Fruit fly (Drosophila melanogaster): ENCODE data around the gene GluRIIB.

The GluRIIB gene

DNA sequence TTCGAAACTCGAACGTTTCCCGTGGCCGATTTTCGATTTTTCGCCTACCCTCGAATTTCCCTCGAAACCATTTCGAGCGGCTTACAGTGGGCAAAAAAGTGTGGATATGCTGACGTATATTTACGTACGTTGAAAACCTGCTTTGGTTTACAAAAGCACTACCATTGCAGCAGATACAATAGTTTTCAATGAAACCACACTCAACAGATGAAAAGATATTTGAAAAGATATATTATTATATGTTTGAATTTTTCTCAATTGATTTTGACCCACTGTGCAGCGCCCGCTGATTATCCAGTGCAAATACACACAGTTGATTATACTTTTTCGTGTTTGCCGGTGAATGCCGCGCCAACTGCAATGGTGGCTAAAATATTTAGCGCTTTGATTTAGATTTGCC, 51.0 kb downstream of the GluRIIB start (continued):
- TF ChIP-seq dmrt99B (tag; optimal IDR thresholded peaks at IDR 0.05) (peak; percentile 67), H2.0 (GFP tag; IDR thresholded peaks at IDR 0.05) (no peak), CG11695 (GFP tag; IDR thresholded peaks at IDR 0.05) (no peak), CG17186 (GFP tag; optimal IDR thresholded peaks at IDR 0.05) (no peak), al (GFP tag; IDR thresholded peaks at IDR 0.05) (no peak), mirr (GFP tag; optimal IDR thresholded peaks at IDR 0.05) (no peak), CG8089 (GFP tag; optimal IDR thresholded peaks at IDR 0.05) (no peak), CG42726 (GFP tag; IDR thresholded peaks at IDR 0.05; ENCODE audit: partially characterized antibody) (no peak), CG17829 (tag; optimal IDR thresholded peaks at IDR 0.05) (no peak), Ets97D (GFP tag; optimal IDR thresholded peaks at IDR 0.05) (no peak), CG17612 (GFP tag; IDR thresholded peaks at IDR 0.05) (no peak), Hr51 (GFP tag; optimal IDR thresholded peaks at IDR 0.05) (peak in 1 of 2 experiments; percentile 62), dmrt11E (tag; optimal IDR thresholded peaks at IDR 0.05) (peak; percentile 47), CG2889 (GFP tag; IDR thresholded peaks at IDR 0.05) (no peak), BtbVII (GFP tag; optimal IDR thresholded peaks at IDR 0.05) (no peak), CG8924 (tag; optimal IDR thresholded peaks at IDR 0.05) (peak; percentile 37), Neu2 (GFP tag; optimal IDR thresholded peaks at IDR 0.05; ENCODE audit: borderline replicate concordance) (no peak), Mes4 (GFP tag; optimal IDR thresholded peaks at IDR 0.05) (no peak), CG8290 (GFP tag; optimal IDR thresholded peaks at IDR 0.05) (no peak), CG8290 (tag; optimal IDR thresholded peaks at IDR 0.05) (no peak), fd3F (GFP tag; optimal IDR thresholded peaks at IDR 0.05) (no peak), nmo (GFP tag; optimal IDR thresholded peaks at IDR 0.05) (peak; percentile 28), Oli (tag; optimal IDR thresholded peaks at IDR 0.05) (peak; percentile 54), insv (GFP tag; optimal IDR thresholded peaks at IDR 0.05) (no peak), ab (GFP tag; optimal IDR thresholded peaks at IDR 0.05) (no peak), wdn (GFP tag; IDR thresholded peaks at IDR 0.05) (no peak), zfh1 (GFP tag; IDR thresholded peaks at IDR 0.05) (peak; percentile 58; the same call in 1 of the 3 replicates), Aef1 (GFP tag; IDR thresholded peaks at IDR 0.05) (no peak), Gug (GFP tag; IDR thresholded peaks at IDR 0.05) (no peak), CG32532 (GFP tag; IDR thresholded peaks at IDR 0.05) (peak; percentile 8; the same call in 1 of the 2 replicates), exex (tag; optimal IDR thresholded peaks at IDR 0.05) (no peak), HLH54F (GFP tag; optimal IDR thresholded peaks at IDR 0.05) (no peak), oc (tag; optimal IDR thresholded peaks at IDR 0.05) (peak; percentile 15), Atf6 (GFP tag; IDR thresholded peaks at IDR 0.05) (no peak), zf30C (GFP tag; optimal IDR thresholded peaks at IDR 0.05) (no peak), B-H2 (GFP tag; optimal IDR thresholded peaks at IDR 0.05) (no peak), sug (tag; optimal IDR thresholded peaks at IDR 0.05) (no peak), slou (GFP tag; optimal IDR thresholded peaks at IDR 0.05) (peak; percentile 33), ERR (GFP tag; optimal IDR thresholded peaks at IDR 0.05) (no peak), CG6272 (GFP tag; IDR thresholded peaks at IDR 0.05) (no peak), vvl (GFP tag; IDR thresholded peaks at IDR 0.05) (0 out of 2 replicates have a peak, but pooled peaks have one; percentile 36), crc (GFP tag; optimal IDR thresholded peaks at IDR 0.05) (no peak), sim (GFP tag; IDR thresholded peaks at IDR 0.05) (no peak), HLHmδ (GFP tag; optimal IDR thresholded peaks at IDR 0.05) (no peak), CG10366 (GFP tag; IDR thresholded peaks at IDR 0.05) (no peak), pum (GFP tag; optimal IDR thresholded peaks at IDR 0.05) (no peak), stc (GFP tag; IDR thresholded peaks at IDR 0.05) (no peak), B-H1 (GFP tag; IDR thresholded peaks at IDR 0.05) (no peak), zen2 (GFP tag; IDR thresholded peaks at IDR 0.05; ENCODE audit: partially characterized antibody) (no peak), dan (GFP tag; IDR thresholded peaks at IDR 0.05) (no peak), bowl (GFP tag; IDR thresholded peaks at IDR 0.05) (no peak), bab2 (GFP tag; optimal IDR thresholded peaks at IDR 0.05) (no peak), sisA (GFP tag; IDR thresholded peaks at IDR 0.05) (peak; percentile 30; the same call in 1 of the 2 replicates)

Measured in whole organism, embryonic.